Worm (Caenorhabditis elegans) whole organism, L1 larva: ENCODE data around the gene dec-7.

ENCODE experiments used
- C04F5.9 ChIP-seq: sonication (generic microtip); optimal IDR thresholded peaks from 2 replicates; lab custom pipeline; 2016; ENCODE audit warnings: missing genetic modification characterization, missing compliant biosample characterization
- Y116A8C.19 ChIP-seq: sonication (generic microtip); optimal IDR thresholded peaks from 2 replicates; lab custom pipeline; 2016; ENCODE audit warnings: missing compliant biosample characterization, missing genetic modification characterization, borderline replicate concordance
- aly-2 ChIP-seq: fragments of 150-350 bp; optimal IDR thresholded peaks from 2 replicates; lab custom pipeline; 2014; ENCODE audit warnings: missing biosample characterization, missing genetic modification characterization
- blmp-1 ChIP-seq: fragments of 150-350 bp; optimal IDR thresholded peaks from 2 replicates; lab custom pipeline; 2014; ENCODE audit warnings: missing biosample characterization, missing genetic modification characterization
- ceh-82 ChIP-seq, 3 experiments: fragments of 150-350 bp in 1 of 3; sonication (generic microtip) in 2 of 3; optimal IDR thresholded peaks; 2 replicates each; lab custom pipeline; 2014 to 2017; ENCODE audit warnings: missing biosample characterization in 3 of 3, missing genetic modification characterization in 3 of 3
- ceh-90 ChIP-seq: sonication (generic microtip); optimal IDR thresholded peaks from 2 replicates; lab custom pipeline; 2016; ENCODE audit warnings: missing genetic modification characterization, missing compliant biosample characterization
- ces-1 ChIP-seq: fragments of 150-350 bp; optimal IDR thresholded peaks from 2 replicates; lab custom pipeline; 2014; ENCODE audit warnings: missing biosample characterization, missing genetic modification reagents, missing genetic modification characterization
- dpl-1 ChIP-seq, 3 experiments: fragments of 150-350 bp in 2 of 3; sonication (generic microtip) in 1 of 3; optimal IDR thresholded peaks; 2 replicates each; lab custom pipeline; 2014 to 2017; ENCODE audit warnings: missing biosample characterization in 3 of 3, missing genetic modification characterization in 3 of 3, missing genetic modification reagents in 3 of 3
- efl-1 ChIP-seq, 4 experiments: fragments of 150-350 bp; optimal IDR thresholded peaks in 3 of 4; peaks in 1 of 4; 1 replicate in 1 of 4; 2 replicates in 3 of 4; lab custom pipeline; 2014; ENCODE audit warnings: missing biosample characterization in 2 of 4, missing genetic modification characterization in 2 of 4, missing genetic modification reagents in 2 of 4
- elt-2 ChIP-seq: sonication (generic microtip); optimal IDR thresholded peaks from 2 replicates; lab custom pipeline; 2016; ENCODE audit warnings: missing genetic modification characterization, mild to moderate bottlenecking, inconsistent platforms, missing compliant biosample characterization, missing genetic modification reagents
- elt-3 ChIP-seq, 6 experiments: fragments of 150-350 bp in 1 of 6; sonication (generic microtip); optimal IDR thresholded peaks; 2 replicates each; lab custom pipeline; 2017 to 2018; ENCODE audit warnings: missing biosample characterization in 6 of 6, missing genetic modification characterization in 6 of 6, inconsistent platforms in 1 of 6
- fkh-10 ChIP-seq: sonication (generic microtip); optimal IDR thresholded peaks from 2 replicates; lab custom pipeline; 2017; ENCODE audit warnings: missing biosample characterization, missing genetic modification reagents, missing genetic modification characterization
- fkh-8 ChIP-seq: sonication (generic microtip); optimal IDR thresholded peaks from 2 replicates; lab custom pipeline; 2016; ENCODE audit warnings: mild to moderate bottlenecking, missing genetic modification characterization, missing compliant biosample characterization
- grh-1 ChIP-seq: fragments of 200-800 bp; sonication (Bioruptor generic); IDR thresholded peaks from 2 replicates; pipeline ENCODE4 v1.3.6; 2022; ENCODE audit warnings: missing genetic modification reagents, missing genetic modification characterization, missing compliant biosample characterization
- hlh-17 ChIP-seq: fragments of 200-800 bp; sonication (Bioruptor generic); optimal IDR thresholded peaks from 2 replicates; lab custom pipeline; 2018; ENCODE audit warnings: missing genetic modification characterization, mild to moderate bottlenecking, missing compliant biosample characterization, moderate library complexity, borderline replicate concordance
- irx-1 ChIP-seq: sonication (generic microtip); optimal IDR thresholded peaks from 2 replicates; lab custom pipeline; 2016; ENCODE audit warnings: missing genetic modification characterization, missing compliant biosample characterization
- isw-1 ChIP-seq: fragments of 200-800 bp; sonication (Bioruptor generic); IDR thresholded peaks from 2 replicates; pipeline ENCODE4 v1.3.6; 2022; ENCODE audit warnings: missing genetic modification characterization, missing compliant biosample characterization
- lin-14 ChIP-seq: fragments of 200-800 bp; sonication (Bioruptor generic); optimal IDR thresholded peaks from 2 replicates; lab custom pipeline; 2018; ENCODE audit warnings: mild to moderate bottlenecking, missing genetic modification characterization, moderate library complexity, missing compliant biosample characterization
- lin-35 ChIP-seq, 2 experiments: fragments of 150-350 bp; optimal IDR thresholded peaks; 2 replicates each; lab custom pipeline; 2014; ENCODE audit warnings: missing biosample characterization in 2 of 2, missing genetic modification characterization in 2 of 2, missing genetic modification reagents in 2 of 2
- lsy-2 ChIP-seq, 2 experiments: fragments of 150-350 bp; optimal IDR thresholded peaks; 2 replicates each; lab custom pipeline; 2014; ENCODE audit warnings: missing biosample characterization in 2 of 2, missing genetic modification characterization in 2 of 2
- mab-9 ChIP-seq: fragments of 200-800 bp; sonication (Bioruptor generic); IDR thresholded peaks from 2 replicates; pipeline ENCODE4 v1.3.6; 2022; ENCODE audit warnings: missing genetic modification reagents, missing genetic modification characterization, missing compliant biosample characterization
- mep-1 ChIP-seq: fragments of 150-350 bp; optimal IDR thresholded peaks from 2 replicates; lab custom pipeline; 2014; ENCODE audit warnings: missing biosample characterization, missing genetic modification characterization
- nhr-20 ChIP-seq: sonication (generic microtip); optimal IDR thresholded peaks from 2 replicates; lab custom pipeline; 2016; ENCODE audit warnings: mild to moderate bottlenecking, missing genetic modification characterization, missing compliant biosample characterization
- nhr-47 ChIP-seq: sonication (generic microtip); optimal IDR thresholded peaks from 2 replicates; lab custom pipeline; 2016; ENCODE audit warnings: mild to moderate bottlenecking, missing genetic modification characterization, moderate library complexity, missing compliant biosample characterization
- nhr-71 ChIP-seq: sonication (generic microtip); optimal IDR thresholded peaks from 2 replicates; lab custom pipeline; 2016; ENCODE audit warnings: mild to moderate bottlenecking, missing genetic modification characterization, moderate library complexity, missing compliant biosample characterization
- nhr-84 ChIP-seq: sonication (generic microtip); optimal IDR thresholded peaks from 2 replicates; lab custom pipeline; 2017; ENCODE audit warnings: missing biosample characterization, missing genetic modification characterization
- nhr-85 ChIP-seq: sonication (generic microtip); peaks from one replicate; lab custom pipeline; 2016; ENCODE audit warnings: missing genetic modification characterization, inconsistent platforms, missing compliant biosample characterization
- nhr-90 ChIP-seq: sonication (generic microtip); optimal IDR thresholded peaks from 2 replicates; lab custom pipeline; 2016; ENCODE audit warnings: mild to moderate bottlenecking, missing genetic modification characterization, missing compliant biosample characterization; ENCODE audit not compliant: poor library complexity
- pag-3 ChIP-seq: sonication (generic microtip); optimal IDR thresholded peaks from 2 replicates; lab custom pipeline; 2017; ENCODE audit warnings: missing genetic modification characterization, mild to moderate bottlenecking, missing compliant biosample characterization, antibody characterized with exemption, borderline replicate concordance; ENCODE audit not compliant: insufficient read depth
- rnt-1 ChIP-seq: sonication (generic microtip); optimal IDR thresholded peaks from 2 replicates; lab custom pipeline; 2016; ENCODE audit warnings: mild to moderate bottlenecking, missing genetic modification characterization, moderate library complexity, missing compliant biosample characterization
- skn-1 ChIP-seq: fragments of 150-350 bp; optimal IDR thresholded peaks from 2 replicates; lab custom pipeline; 2014; ENCODE audit warnings: missing biosample characterization, missing genetic modification characterization
- snu-23 ChIP-seq: sonication (generic microtip); optimal IDR thresholded peaks from 2 replicates; lab custom pipeline; 2016; ENCODE audit warnings: missing genetic modification characterization, missing compliant biosample characterization
- sox-4 ChIP-seq: sonication (generic microtip); optimal IDR thresholded peaks from 2 replicates; lab custom pipeline; 2016; ENCODE audit warnings: missing genetic modification characterization, missing compliant biosample characterization
- sup-37 ChIP-seq: fragments of 200-800 bp; sonication (Bioruptor generic); optimal IDR thresholded peaks from 2 replicates; lab custom pipeline; 2018; ENCODE audit warnings: mild to moderate bottlenecking, missing genetic modification characterization, missing compliant biosample characterization
- swsn-7 ChIP-seq: sonication (generic microtip); optimal IDR thresholded peaks from 2 replicates; lab custom pipeline; 2016; ENCODE audit warnings: missing genetic modification characterization, missing compliant biosample characterization
- tbx-2 ChIP-seq: sonication (generic microtip); optimal IDR thresholded peaks from 2 replicates; lab custom pipeline; 2016; ENCODE audit warnings: missing genetic modification characterization, missing compliant biosample characterization
- unc-62 ChIP-seq: fragments of 150-350 bp; optimal IDR thresholded peaks from 2 replicates; lab custom pipeline; 2014; ENCODE audit warnings: missing biosample characterization, missing genetic modification reagents, missing genetic modification characterization

The dec-7 gene

ce11 chrIII:9892855-9893254 lies 39.3 kb upstream of the dec-7 start, which contains the start of gene mam-7:
Gene mam-7 (plus strand): TSS chrIII:9893155.
- TF ChIP-seq elt-2 (tag; lab: Kevin White, UChicago) (no peak), nhr-47 (no peak), ceh-82 (tag; optimal IDR thresholded peaks at IDR 0.05; lab: Kevin White, UChicago) (no peak), sox-4 (tag; lab: Kevin White, UChicago) (no peak), Y116A8C.19 (no peak), nhr-20 (no peak)

ce11 chrIII:9899720-9900119 lies 32.5 kb upstream of the dec-7 start:
- no peak for TF ChIP-seq ceh-90 (tag; lab: Kevin White, UChicago)
- TF ChIP-seq efl-1 (optimal IDR thresholded peaks at IDR 0.05; lab: Kevin White, UChicago), result no peak
- peak in 1 of 2 experiments; percentile 82 for TF ChIP-seq efl-1 (GFP tag; optimal IDR thresholded peaks at IDR 0.05 in 1 of 2; lab: Kevin White, UChicago)

ce11 chrIII:9903694-9904292 lies 28.4 kb upstream of the dec-7 start:
- no peak for TF ChIP-seq swsn-7
- TF ChIP-seq lin-14 (GFP tag; lab: Kevin White, UChicago), result peak; percentile 21
- TF ChIP-seq nhr-85 (tag; lab: Kevin White, UChicago), result peak; percentile 18
- peak; percentile 52 for TF ChIP-seq elt-2 (tag; lab: Kevin White, UChicago)

ce11 chrIII:9905307-9905706 lies 26.9 kb upstream of the dec-7 start:
- TF ChIP-seq lin-14 (GFP tag; lab: Kevin White, UChicago) (peak; percentile 89), nhr-71 (tag; lab: Kevin White, UChicago) (peak; percentile 16), fkh-8 (no peak), lin-35 (GFP tag; optimal IDR thresholded peaks at IDR 0.05; lab: Kevin White, UChicago) (peak in 1 of 2 experiments; percentile 13), fkh-10 (GFP tag; lab: Kevin White, UChicago) (peak; percentile 65), efl-1 (optimal IDR thresholded peaks at IDR 0.05; lab: Kevin White, UChicago) (peak in 1 of 2 experiments; percentile 1), efl-1 (GFP tag; optimal IDR thresholded peaks at IDR 0.05 in 1 of 2; lab: Kevin White, UChicago) (peak in 1 of 2 experiments; percentile 80), ces-1 (GFP tag; lab: Kevin White, UChicago) (peak; percentile 74), C04F5.9 (tag; lab: Kevin White, UChicago) (no peak), lsy-2 (tag; optimal IDR thresholded peaks at IDR 0.05; lab: Kevin White, UChicago) (peak; percentile 8 to 27), elt-2 (tag; lab: Kevin White, UChicago) (no peak), irx-1 (tag; lab: Kevin White, UChicago) (no peak), rnt-1 (peak; percentile 34), swsn-7 (peak; percentile 20)

ce11 chrIII:9907574-9907973 lies 24.6 kb upstream of the dec-7 start:
- TF ChIP-seq lsy-2 (tag; optimal IDR thresholded peaks at IDR 0.05; lab: Kevin White, UChicago) (peak in 1 of 2 experiments; percentile 32), blmp-1 (tag; lab: Kevin White, UChicago) (peak; percentile 41), grh-1 (GFP tag; lab: Robert Waterston, UW) (peak; percentile 72), sup-37 (GFP tag; lab: Kevin White, UChicago) (no peak), nhr-85 (tag; lab: Kevin White, UChicago) (peak; percentile 50), unc-62 (GFP tag; lab: Kevin White, UChicago) (no peak), snu-23 (GFP tag; lab: Kevin White, UChicago) (peak; percentile 30), nhr-20 (peak; percentile 27), pag-3 (tag; lab: Kevin White, UChicago) (no peak), nhr-84 (tag; lab: Kevin White, UChicago) (no peak), lin-14 (GFP tag; lab: Kevin White, UChicago) (peak; percentile 58), hlh-17 (GFP tag; lab: Kevin White, UChicago) (no peak), nhr-71 (tag; lab: Kevin White, UChicago) (peak; percentile 23)

ce11 chrIII:9908769-9909168 lies 23.4 kb upstream of the dec-7 start:
- TF ChIP-seq skn-1 (tag; lab: Kevin White, UChicago) (peak; percentile 4), tbx-2 (peak; percentile 8), nhr-71 (tag; lab: Kevin White, UChicago) (peak; percentile 49), blmp-1 (tag; lab: Kevin White, UChicago) (peak; percentile 41), mab-9 (GFP tag; lab: Robert Waterston, UW) (no peak), lin-14 (GFP tag; lab: Kevin White, UChicago) (peak; percentile 60), isw-1 (no peak), nhr-20 (peak; percentile 52), C04F5.9 (tag; lab: Kevin White, UChicago) (no peak), swsn-7 (no peak), snu-23 (GFP tag; lab: Kevin White, UChicago) (peak; percentile 50), mep-1 (tag; lab: Kevin White, UChicago) (peak; percentile 27), efl-1 (optimal IDR thresholded peaks at IDR 0.05; lab: Kevin White, UChicago) (no peak), efl-1 (GFP tag; optimal IDR thresholded peaks at IDR 0.05 in 1 of 2; lab: Kevin White, UChicago) (no peak), elt-3 (tag; optimal IDR thresholded peaks at IDR 0.05; lab: Kevin White, UChicago) (peak in 1 of 6 experiments; percentile 36), dpl-1 (GFP tag; optimal IDR thresholded peaks at IDR 0.05; lab: Kevin White, UChicago) (peak in 1 of 3 experiments; percentile 16), aly-2 (tag; lab: Kevin White, UChicago) (no peak), lin-35 (GFP tag; optimal IDR thresholded peaks at IDR 0.05; lab: Kevin White, UChicago) (peak in 1 of 2 experiments; percentile 69), nhr-85 (tag; lab: Kevin White, UChicago) (peak; percentile 93), nhr-90 (peak; percentile 25)
